Worm (Caenorhabditis elegans): ENCODE measurements around the gene srh-75.
A peak's percentile ranks its signal among the peaks of the same experiment; 100 is the strongest.

srh-75 gene

ce11 chrV:11078104-11078724 lies 21.3 kb upstream of the srh-75 start, which contains the start of gene act-2 (continued):
- TF ChIP-seq unc-98 (GFP tag; IDR thresholded peaks at IDR 0.05) = no peak
- no peak for TF ChIP-seq aly-2 (tag; optimal IDR thresholded peaks at IDR 0.05)
- peak; percentile 65 for TF ChIP-seq lin-15B (tag; optimal IDR thresholded peaks at IDR 0.05)
- TF ChIP-seq mep-1 (tag; optimal IDR thresholded peaks at IDR 0.05) = peak; percentile 75
- TF ChIP-seq pag-3 (tag; optimal IDR thresholded peaks at IDR 0.05; ENCODE audit: borderline replicate concordance, insufficient read depth) = no peak
- no peak for TF ChIP-seq zip-4 (GFP tag; optimal IDR thresholded peaks at IDR 0.05)
- TF ChIP-seq fkh-10 (GFP tag; optimal IDR thresholded peaks at IDR 0.05) = peak; percentile 47
- no peak for TF ChIP-seq egl-13 (tag; optimal IDR thresholded peaks at IDR 0.05)
- TF ChIP-seq pax-3 (tag; optimal IDR thresholded peaks at IDR 0.05) = peak; percentile 7
- peak; percentile 31 for TF ChIP-seq ztf-4 (tag; optimal IDR thresholded peaks at IDR 0.05)
- no peak for TF ChIP-seq grh-1 (GFP tag; IDR thresholded peaks at IDR 0.05)
- no peak for TF ChIP-seq ets-5 (GFP tag; IDR thresholded peaks at IDR 0.05)
- no peak for TF ChIP-seq snpc-4 (tag; optimal IDR thresholded peaks at IDR 0.05)
- TF ChIP-seq lin-13 (GFP tag; optimal IDR thresholded peaks at IDR 0.05) = peak; percentile 77
- TF ChIP-seq efl-1 (optimal IDR thresholded peaks at IDR 0.05) = peak; percentile 84 to 87
- TF ChIP-seq efl-1 (GFP tag; optimal IDR thresholded peaks at IDR 0.05 in 1 of 2) = peak; percentile 85 to 98
- no peak for TF ChIP-seq alr-1 (tag; optimal IDR thresholded peaks at IDR 0.05; ENCODE audit: borderline replicate concordance)
- no peak for TF ChIP-seq mab-9 (GFP tag; IDR thresholded peaks at IDR 0.05)
- no peak for TF ChIP-seq ceh-90 (tag; optimal IDR thresholded peaks at IDR 0.05)
- no peak for TF ChIP-seq zag-1 (tag; optimal IDR thresholded peaks at IDR 0.05)
- TF ChIP-seq lin-35 (GFP tag; optimal IDR thresholded peaks at IDR 0.05) = peak; percentile 91 to 92
- no peak for TF ChIP-seq unc-130 (tag; optimal IDR thresholded peaks at IDR 0.05)
- no peak for TF ChIP-seq mef-2 (tag; optimal IDR thresholded peaks at IDR 0.05)
- no peak for TF ChIP-seq unc-62 (GFP tag; optimal IDR thresholded peaks at IDR 0.05)
- no peak for TF ChIP-seq nhr-76 (tag; optimal IDR thresholded peaks at IDR 0.05)
- no peak for TF ChIP-seq lin-39 (tag; optimal IDR thresholded peaks at IDR 0.05)
- TF ChIP-seq egl-27 (tag; optimal IDR thresholded peaks at IDR 0.05) = no peak
- no peak for TF ChIP-seq tlp-1 (tag; optimal IDR thresholded peaks at IDR 0.05)
- peak; percentile 87 for TF ChIP-seq nhr-85 (tag)
- no peak for TF ChIP-seq C34B4.2 (tag; optimal IDR thresholded peaks at IDR 0.05)
- TF ChIP-seq ces-1 (GFP tag; optimal IDR thresholded peaks at IDR 0.05) = no peak
- TF ChIP-seq lsy-2 (tag; optimal IDR thresholded peaks at IDR 0.05) = peak; percentile 61 to 74
- no peak for TF ChIP-seq pqm-1 (tag; optimal IDR thresholded peaks at IDR 0.05)
- peak; percentile 90 for TF ChIP-seq fos-1 (tag; optimal IDR thresholded peaks at IDR 0.05)
- TF ChIP-seq fkh-4 (tag; optimal IDR thresholded peaks at IDR 0.05; ENCODE audit: borderline replicate concordance) = no peak
- TF ChIP-seq tbx-2 (tag; optimal IDR thresholded peaks at IDR 0.05) = peak; percentile 60
- no peak for TF ChIP-seq ceh-8 (GFP tag; optimal IDR thresholded peaks at IDR 0.05)
- TF ChIP-seq jun-1 (tag; optimal IDR thresholded peaks at IDR 0.05) = peak; percentile 85
- TF ChIP-seq dpl-1 (GFP tag; optimal IDR thresholded peaks at IDR 0.05) = peak; percentile 89 to 93 (median 93)
- peak; percentile 28 for TF ChIP-seq blmp-1 (tag; optimal IDR thresholded peaks at IDR 0.05)
- TF ChIP-seq lin-14 (GFP tag; optimal IDR thresholded peaks at IDR 0.05) = peak; percentile 94
- TF ChIP-seq dsc-1 (tag; optimal IDR thresholded peaks at IDR 0.05) = no peak
- TF ChIP-seq lir-3 (tag; optimal IDR thresholded peaks at IDR 0.05; ENCODE audit: poor library complexity) = peak; percentile 32
- peak; percentile 87 for TF ChIP-seq fkh-8 (tag; optimal IDR thresholded peaks at IDR 0.05)
- TF ChIP-seq hlh-4 (tag; optimal IDR thresholded peaks at IDR 0.05) = no peak
- no peak for TF ChIP-seq vab-15 (tag; optimal IDR thresholded peaks at IDR 0.05)
- TF ChIP-seq ama-1 (optimal IDR thresholded peaks at IDR 0.05) = no peak
- TF ChIP-seq nhr-11 (tag; optimal IDR thresholded peaks at IDR 0.05) = no peak
- TF ChIP-seq elt-3 (tag; optimal IDR thresholded peaks at IDR 0.05) = peak in 4 of 6 experiments; percentile 53 to 94 (median 74)
- TF ChIP-seq C04F5.9 (tag; optimal IDR thresholded peaks at IDR 0.05) = no peak
- peak; percentile 18 for TF ChIP-seq rnt-1 (tag; optimal IDR thresholded peaks at IDR 0.05)
- TF ChIP-seq irx-1 (tag; optimal IDR thresholded peaks at IDR 0.05) = no peak
- no peak for TF ChIP-seq nhr-84 (tag; optimal IDR thresholded peaks at IDR 0.05)
